Fruit fly (Drosophila melanogaster) whole organism, embryonic: ENCODE measurements around the gene CG32708.
A peak's percentile ranks its signal among the peaks of the same experiment; 100 is the strongest.

Experiments used
- Asciz ChIP-seq: fragments of 200-800 bp; sonication (Bioruptor generic); optimal IDR thresholded peaks from 2 replicates; lab custom pipeline; 2017; ENCODE audit warnings: missing biosample characterization, mild to moderate bottlenecking, missing genetic modification characterization, missing genetic modification reagents
- B-H2 ChIP-seq: fragments of 200-800 bp; sonication (Bioruptor generic); optimal IDR thresholded peaks from 2 replicates; lab custom pipeline; 2018; ENCODE audit warnings: missing biosample characterization, mild to moderate bottlenecking, missing genetic modification characterization
- CG12391 ChIP-seq: fragments of 200-800 bp; sonication (Bioruptor generic); optimal IDR thresholded peaks from 3 replicates; lab custom pipeline; 2018; ENCODE audit warnings: missing biosample characterization, mild to moderate bottlenecking, missing genetic modification characterization, moderate library complexity
- CG15073 ChIP-seq: fragments of 200-800 bp; sonication (Bioruptor generic); optimal IDR thresholded peaks from 2 replicates; lab custom pipeline; 2016; ENCODE audit warnings: missing biosample characterization, missing genetic modification characterization
- CG1603 ChIP-seq: fragments of 200-800 bp; sonication (Bioruptor generic); optimal IDR thresholded peaks from 2 replicates; lab custom pipeline; 2019; ENCODE audit warnings: missing biosample characterization, mild to moderate bottlenecking, missing genetic modification characterization, moderate library complexity
- CG17912 ChIP-seq: fragments of 200-800 bp; sonication (Bioruptor generic); optimal IDR thresholded peaks from 2 replicates; lab custom pipeline; 2018; ENCODE audit warnings: missing biosample characterization, mild to moderate bottlenecking, missing genetic modification characterization
- CG18599 ChIP-seq: fragments of 200-800 bp; sonication (Bioruptor generic); optimal IDR thresholded peaks from 3 replicates; lab custom pipeline; 2017; ENCODE audit warnings: missing biosample characterization, missing genetic modification characterization, mild to moderate bottlenecking, moderate library complexity, missing genetic modification reagents
- CG2889 ChIP-seq: fragments of 200-800 bp; sonication (Bioruptor generic); IDR thresholded peaks from 3 replicates; pipeline ENCODE4 v1.3.6; 2022; ENCODE audit warnings: missing biosample characterization, missing genetic modification characterization
- CG3065 ChIP-seq: fragments of 200-800 bp; sonication (Bioruptor generic); optimal IDR thresholded peaks from 2 replicates; lab custom pipeline; 2016; ENCODE audit warnings: missing biosample characterization, missing genetic modification characterization
- CG31441 ChIP-seq: fragments of 200-800 bp; sonication (Bioruptor generic); IDR thresholded peaks from 2 replicates; pipeline ENCODE4 v1.3.6; 2022; ENCODE audit warnings: missing biosample characterization, missing genetic modification characterization
- CG32767 ChIP-seq: fragments of 200-800 bp; sonication (Bioruptor generic); IDR thresholded peaks from 2 replicates; pipeline ENCODE4 v1.3.6; 2022; ENCODE audit warnings: missing biosample characterization, missing genetic modification characterization
- CG3407 ChIP-seq: fragments of 200-800 bp; sonication (Bioruptor generic); optimal IDR thresholded peaks from 2 replicates; lab custom pipeline; 2018; ENCODE audit warnings: missing biosample characterization, mild to moderate bottlenecking, missing genetic modification characterization
- CG34376 ChIP-seq: fragments of 200-800 bp; sonication (Bioruptor generic); optimal IDR thresholded peaks from 2 replicates; lab custom pipeline; 2018; ENCODE audit warnings: missing biosample characterization, mild to moderate bottlenecking, missing genetic modification characterization
- CG34422 ChIP-seq: fragments of 200-800 bp; sonication (Bioruptor generic); IDR thresholded peaks from 3 replicates; pipeline ENCODE4 v1.3.6; 2022; ENCODE audit warnings: missing biosample characterization, missing genetic modification characterization
- CG4360 ChIP-seq: fragments of 200-800 bp; sonication (Bioruptor generic); IDR thresholded peaks from 2 replicates; pipeline ENCODE4 v1.3.6; 2022; ENCODE audit warnings: missing biosample characterization, missing genetic modification characterization
- CG6813 ChIP-seq: fragments of 200-800 bp; sonication (Bioruptor generic); optimal IDR thresholded peaks from 2 replicates; lab custom pipeline; 2017; ENCODE audit warnings: missing biosample characterization, missing genetic modification characterization, mild to moderate bottlenecking, moderate library complexity, missing genetic modification reagents
- CG6854 ChIP-seq: fragments of 200-800 bp; sonication (Bioruptor generic); optimal IDR thresholded peaks from 3 replicates; lab custom pipeline; 2017; ENCODE audit warnings: missing biosample characterization, mild to moderate bottlenecking, missing genetic modification characterization
- CG8388 ChIP-seq: fragments of 200-800 bp; sonication (Bioruptor generic); optimal IDR thresholded peaks from 2 replicates; lab custom pipeline; 2019; ENCODE audit warnings: missing biosample characterization, mild to moderate bottlenecking, missing genetic modification characterization, moderate library complexity
- CG8924 ChIP-seq: fragments of 200-800 bp; optimal IDR thresholded peaks from 3 replicates; lab custom pipeline; 2019; ENCODE audit warnings: missing biosample characterization, mild to moderate bottlenecking, missing genetic modification characterization, moderate library complexity
- CG9609 ChIP-seq: fragments of 200-800 bp; sonication (Bioruptor generic); optimal IDR thresholded peaks from 3 replicates; lab custom pipeline; 2016; ENCODE audit warnings: missing biosample characterization, missing genetic modification characterization
- Dbx ChIP-seq: fragments of 200-800 bp; sonication (Bioruptor generic); IDR thresholded peaks from 3 replicates; pipeline ENCODE4 v1.3.6; 2022; ENCODE audit warnings: missing biosample characterization, missing genetic modification characterization
- Fer2 ChIP-seq: fragments of 200-800 bp; sonication (Bioruptor generic); optimal IDR thresholded peaks from 2 replicates; lab custom pipeline; 2018; ENCODE audit warnings: missing biosample characterization, mild to moderate bottlenecking, missing genetic modification characterization, moderate library complexity
- HLHmδ ChIP-seq: fragments of 200-800 bp; sonication (Bioruptor generic); optimal IDR thresholded peaks from 2 replicates; lab custom pipeline; 2018; ENCODE audit warnings: missing biosample characterization, mild to moderate bottlenecking, missing genetic modification characterization, moderate library complexity
- Hand ChIP-seq: fragments of 200-800 bp; sonication (Bioruptor generic); optimal IDR thresholded peaks from 2 replicates; lab custom pipeline; 2017; ENCODE audit warnings: mild to moderate bottlenecking, missing biosample characterization, missing genetic modification reagents, missing genetic modification characterization
- Hsf ChIP-seq: fragments of 200-800 bp; sonication (Bioruptor generic); optimal IDR thresholded peaks from 3 replicates; lab custom pipeline; 2016; ENCODE audit warnings: missing biosample characterization, missing genetic modification characterization
- Sox100B ChIP-seq: fragments of 200-800 bp; sonication (Bioruptor generic); optimal IDR thresholded peaks from 3 replicates; lab custom pipeline; 2018; ENCODE audit warnings: missing biosample characterization, mild to moderate bottlenecking, missing genetic modification characterization
- Stat92E ChIP-seq, 3 experiments: fragments of >200 bp in 2 of 3; fragments of 200-800 bp in 1 of 3; sonication (Bioruptor generic) in 1 of 3; optimal IDR thresholded peaks; 2 replicates each; lab custom pipeline; 2017 to 2019; ENCODE audit warnings: missing biosample characterization in 3 of 3, missing genetic modification characterization in 3 of 3, mild to moderate bottlenecking in 1 of 3, moderate library complexity in 1 of 3
- btn ChIP-seq: fragments of 200-800 bp; sonication (Bioruptor generic); optimal IDR thresholded peaks from 2 replicates; lab custom pipeline; 2016; ENCODE audit warnings: missing biosample characterization, missing genetic modification characterization
- cg ChIP-seq: fragments of 200-800 bp; sonication (Bioruptor generic); optimal IDR thresholded peaks from 3 replicates; lab custom pipeline; 2019; ENCODE audit warnings: missing biosample characterization, mild to moderate bottlenecking, missing genetic modification characterization, moderate library complexity
- dmrt99B ChIP-seq: fragments of 200-800 bp; sonication (Bioruptor generic); optimal IDR thresholded peaks from 2 replicates; lab custom pipeline; 2018; ENCODE audit warnings: missing biosample characterization, mild to moderate bottlenecking, missing genetic modification characterization, moderate library complexity
- dpn ChIP-seq, 2 experiments: fragments of 200-800 bp; sonication (Bioruptor generic); optimal IDR thresholded peaks; 3 replicates each; lab custom pipeline; 2016; ENCODE audit warnings: missing biosample characterization in 2 of 2, missing genetic modification characterization in 2 of 2
- fd96Cb ChIP-seq: fragments of 200-800 bp; sonication (Bioruptor generic); optimal IDR thresholded peaks from 2 replicates; lab custom pipeline; 2018; ENCODE audit warnings: missing biosample characterization, mild to moderate bottlenecking, missing genetic modification characterization, moderate library complexity
- gem ChIP-seq: fragments of 200-800 bp; sonication (Bioruptor generic); optimal IDR thresholded peaks from 2 replicates; lab custom pipeline; 2019; ENCODE audit warnings: missing biosample characterization, mild to moderate bottlenecking, missing genetic modification characterization, moderate library complexity
- gt ChIP-seq: fragments of 200-800 bp; sonication (Bioruptor generic); IDR thresholded peaks from 2 replicates; pipeline ENCODE4 v1.3.6; 2022; ENCODE audit warnings: missing biosample characterization, missing genetic modification characterization
- hkb ChIP-seq, 2 experiments: fragments of 200-800 bp in 1 of 2; fragments of >200 bp in 1 of 2; sonication (Bioruptor generic) in 1 of 2; IDR thresholded peaks in 1 of 2; optimal IDR thresholded peaks in 1 of 2; 2 replicates each; pipeline versions ENCODE4 v1.3.6 to Lab custom; 2017 to 2022; ENCODE audit warnings: missing biosample characterization in 1 of 2, missing genetic modification characterization in 1 of 2
- inv ChIP-seq: fragments of 200-800 bp; sonication (Bioruptor generic); IDR thresholded peaks from 2 replicates; pipeline ENCODE4 v1.3.6; 2022; ENCODE audit warnings: missing biosample characterization, missing genetic modification characterization; ENCODE audit not compliant: partially characterized antibody
- nom ChIP-seq: fragments of 200-800 bp; sonication (Bioruptor generic); optimal IDR thresholded peaks from 2 replicates; lab custom pipeline; 2017; ENCODE audit warnings: missing biosample characterization, missing genetic modification characterization, mild to moderate bottlenecking, moderate library complexity, missing genetic modification reagents
- odd ChIP-seq: fragments of 200-800 bp; sonication (Bioruptor generic); optimal IDR thresholded peaks from 2 replicates; lab custom pipeline; 2017; ENCODE audit warnings: missing biosample characterization, mild to moderate bottlenecking, missing genetic modification characterization
- peb ChIP-seq: fragments of 200-800 bp; sonication (Bioruptor generic); IDR thresholded peaks from 2 replicates; pipeline ENCODE4 v1.3.6; 2022; ENCODE audit warnings: missing biosample characterization, missing genetic modification characterization
- rib ChIP-seq: fragments of 200-800 bp; sonication (Bioruptor generic); IDR thresholded peaks from 2 replicates; pipeline ENCODE4 v1.3.6; 2022; ENCODE audit warnings: missing biosample characterization, missing genetic modification characterization
- sens ChIP-seq: fragments of 200-800 bp; sonication (Bioruptor generic); peaks from one replicate; lab custom pipeline; 2016; ENCODE audit warnings: missing biosample characterization, missing genetic modification characterization
- sr ChIP-seq: fragments of 200-800 bp; sonication (Bioruptor generic); IDR thresholded peaks from 3 replicates; pipeline ENCODE4 v1.3.6; 2022; ENCODE audit warnings: missing biosample characterization, missing genetic modification characterization
- unpg ChIP-seq: fragments of 200-800 bp; sonication (Bioruptor generic); optimal IDR thresholded peaks from 3 replicates; lab custom pipeline; 2018; ENCODE audit warnings: missing biosample characterization, mild to moderate bottlenecking, missing genetic modification characterization, moderate library complexity
- yki ChIP-seq: fragments of >200 bp; optimal IDR thresholded peaks from 3 replicates; lab custom pipeline; 2018

The CG32708 gene

DNA sequence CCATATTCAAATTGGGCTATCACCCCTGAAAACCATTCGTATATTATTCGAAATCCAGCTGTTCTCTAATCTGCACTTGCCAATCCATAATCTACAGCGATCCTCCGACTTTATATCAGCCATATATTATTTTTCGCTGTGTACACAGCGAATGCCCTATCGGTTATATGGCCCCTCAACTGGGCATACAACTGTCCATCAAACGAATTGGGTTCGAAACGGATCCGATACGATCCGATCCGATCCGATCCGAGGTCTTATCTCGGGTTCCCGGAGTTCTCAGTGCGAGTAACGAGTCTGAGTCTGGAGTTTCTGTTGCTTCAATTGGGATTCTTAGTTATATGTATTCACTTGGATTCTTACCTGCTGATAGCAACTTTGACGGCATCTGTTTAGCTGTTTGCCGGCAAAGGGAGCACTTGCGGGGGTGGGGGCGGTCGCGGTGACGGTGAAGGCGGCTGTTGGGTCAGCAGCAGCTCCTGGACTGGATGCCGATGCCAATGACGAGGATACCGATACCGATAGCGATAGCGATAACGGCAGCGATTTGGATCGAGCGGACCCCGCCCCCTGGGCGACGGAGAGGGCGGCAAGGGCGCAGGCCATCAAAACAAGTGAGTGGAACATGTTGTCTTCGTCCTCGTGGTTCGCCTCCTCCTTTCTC, 48.0 kb downstream of the CG32708 start (continued):
- TF ChIP-seq CG9609 (GFP tag; lab: Kevin White, UChicago): no peak
- TF ChIP-seq inv (GFP tag; lab: Robert Waterston, UW): no peak
- no peak for TF ChIP-seq B-H2 (GFP tag; lab: Kevin White, UChicago)
- TF ChIP-seq CG15073 (GFP tag; lab: Kevin White, UChicago): no peak
- no peak for TF ChIP-seq CG31441 (GFP tag; lab: Robert Waterston, UW)
- no peak for TF ChIP-seq Stat92E (GFP tag; optimal IDR thresholded peaks at IDR 0.05; lab: Kevin White, UChicago)

DNA sequence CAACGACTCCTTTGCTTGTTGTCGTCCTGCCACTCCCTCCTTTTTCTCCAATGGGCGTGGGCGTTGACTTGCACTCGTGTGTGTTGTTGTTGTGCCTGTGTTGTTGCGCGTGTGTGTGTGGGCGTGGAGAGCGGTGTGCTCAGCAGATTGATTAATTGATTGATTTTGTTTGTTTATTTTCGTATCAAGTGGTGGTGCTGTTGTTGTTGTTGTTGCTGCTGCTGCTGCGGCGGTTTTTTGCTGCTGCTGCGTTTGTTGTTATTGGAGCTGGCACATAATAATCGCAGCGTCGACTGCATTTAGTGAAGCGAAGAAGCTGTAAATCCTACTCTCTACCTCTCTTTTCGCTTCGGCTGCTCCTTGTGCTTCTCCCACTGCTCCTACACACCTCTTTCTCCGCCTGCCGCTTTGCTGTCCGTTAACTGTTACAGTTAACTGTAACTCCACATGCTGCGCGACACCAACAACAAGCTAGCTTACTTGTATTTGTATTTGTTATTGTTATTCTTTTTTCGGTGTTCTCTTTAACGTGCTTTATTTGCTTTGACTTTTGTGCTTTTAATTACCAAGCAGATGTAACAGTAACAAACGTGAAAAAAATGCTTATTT, 48.6 kb downstream of the CG32708 start:
- TF ChIP-seq CG4360 (GFP tag; lab: Robert Waterston, UW) (peak; percentile 87), sr (GFP tag; lab: Robert Waterston, UW) (peak; percentile 49; the same call in 1 of the 3 replicates), CG34376 (GFP tag; lab: Kevin White, UChicago) (no peak), nom (peak; percentile 53), CG3407 (GFP tag; lab: Kevin White, UChicago) (no peak), CG8388 (GFP tag; lab: Kevin White, UChicago) (peak; percentile 56), cg (GFP tag; lab: Kevin White, UChicago) (peak; percentile 25), CG3065 (peak; percentile 23)
- TF ChIP-seq, all 482 proteins: peak for 6

DNA sequence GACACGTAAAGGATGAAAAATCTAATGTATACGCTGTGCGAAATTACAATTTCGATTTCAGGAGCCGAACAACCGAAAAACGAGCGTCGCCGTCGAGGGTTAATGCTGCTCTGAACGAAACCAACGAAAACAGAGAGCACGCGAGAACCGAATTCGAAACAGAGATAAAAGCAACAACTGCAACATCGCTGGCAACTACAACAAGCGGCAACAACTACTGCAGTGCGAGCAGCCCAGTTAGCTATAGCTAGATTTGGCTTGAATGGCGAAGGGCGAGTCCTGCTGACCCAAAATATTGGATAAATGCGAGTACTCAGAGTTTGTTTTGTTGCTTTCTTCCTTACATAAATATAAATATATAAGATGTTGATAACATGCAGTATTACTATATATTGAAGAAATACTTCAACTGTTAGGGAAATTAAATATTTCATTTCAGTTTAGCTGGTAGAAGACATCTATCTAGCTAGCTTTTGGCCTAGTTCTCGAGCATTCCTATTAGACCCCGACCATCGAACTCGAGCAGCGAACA, 49.3 kb downstream of the CG32708 start, which contains the start of gene fend:
TSS of gene fend (minus strand) at position 178 of the 532 bp plus-strand sequence.
- TF ChIP-seq unpg (GFP tag; lab: Kevin White, UChicago): peak; percentile 10
- TF ChIP-seq gem (tag; lab: Kevin White, UChicago): peak; percentile 57
- TF ChIP-seq CG12391 (tag; lab: Kevin White, UChicago): peak; percentile 60
- TF ChIP-seq Dbx (GFP tag; lab: Robert Waterston, UW): no peak
- TF ChIP-seq Asciz: no peak
- TF ChIP-seq CG3407 (GFP tag; lab: Kevin White, UChicago): no peak
- TF ChIP-seq Stat92E (GFP tag; optimal IDR thresholded peaks at IDR 0.05; lab: Kevin White, UChicago): peak in 1 of 3 experiments; percentile 60
- peak in 1 of 2 experiments; percentile 22 for TF ChIP-seq dpn (GFP tag; optimal IDR thresholded peaks at IDR 0.05; lab: Kevin White, UChicago)
- no peak for TF ChIP-seq yki (lab: Kevin White, UChicago)
- peak; percentile 54 for TF ChIP-seq CG8924 (tag; lab: Kevin White, UChicago)
- TF ChIP-seq peb (GFP tag; lab: Robert Waterston, UW): no peak
- TF ChIP-seq sens: peak; percentile 77
- TF ChIP-seq CG6854: peak; percentile 19
- TF ChIP-seq hkb (optimal IDR thresholded peaks at IDR 0.05; lab: Kevin White, UChicago): no peak
- TF ChIP-seq hkb (GFP tag; IDR thresholded peaks at IDR 0.05; lab: Robert Waterston, UW): peak; percentile 10; the same call in 1 of the 2 replicates
- TF ChIP-seq dmrt99B (tag; lab: Kevin White, UChicago): peak; percentile 53
- TF ChIP-seq gt (GFP tag; lab: Robert Waterston, UW): no peak
- no peak for TF ChIP-seq HLHmδ (GFP tag; lab: Kevin White, UChicago)
- TF ChIP-seq CG1603 (tag; lab: Kevin White, UChicago): peak; percentile 1
- TF ChIP-seq Hsf (GFP tag; lab: Kevin White, UChicago): peak; percentile 4
- no peak for TF ChIP-seq CG2889 (GFP tag; lab: Robert Waterston, UW)
- no peak for TF ChIP-seq Fer2 (tag; lab: Kevin White, UChicago)
- TF ChIP-seq fd96Cb: no peak
- TF ChIP-seq CG18599 (GFP tag; lab: Kevin White, UChicago): peak; percentile 57
- peak; percentile 49 for TF ChIP-seq Sox100B (GFP tag; lab: Kevin White, UChicago)
- no peak for TF ChIP-seq rib (GFP tag; lab: Robert Waterston, UW)
- TF ChIP-seq odd (GFP tag; lab: Kevin White, UChicago): peak; percentile 13
- TF ChIP-seq Hand (GFP tag; lab: Kevin White, UChicago): peak; percentile 0
- TF ChIP-seq CG6813 (GFP tag; lab: Kevin White, UChicago): no peak
- TF ChIP-seq CG17912 (GFP tag; lab: Kevin White, UChicago): no peak
- TF ChIP-seq CG34422: 0 out of 3 replicates have a peak, but pooled peaks have one; percentile 40
- TF ChIP-seq btn (GFP tag; lab: Kevin White, UChicago): no peak
- TF ChIP-seq CG32767 (GFP tag; lab: Robert Waterston, UW): no peak
